Worm (Caenorhabditis elegans) whole organism, late embryonic: ENCODE data around the gene srg-58.

Experiments used
- F13H6.1 ChIP-seq: sonication (generic microtip); optimal IDR thresholded peaks from 2 replicates; lab custom pipeline; 2016; ENCODE audit warnings: missing genetic modification characterization, missing compliant biosample characterization
- K02D7.2 ChIP-seq: sonication (generic microtip); optimal IDR thresholded peaks from 2 replicates; lab custom pipeline; 2017; ENCODE audit warnings: mild to moderate bottlenecking, missing genetic modification characterization, missing compliant biosample characterization
- Y22D7AL.16 ChIP-seq: sonication (generic microtip); optimal IDR thresholded peaks from 2 replicates; lab custom pipeline; 2016; ENCODE audit warnings: missing genetic modification characterization, missing compliant biosample characterization
- ahr-1 ChIP-seq: sonication (generic microtip); optimal IDR thresholded peaks from 2 replicates; lab custom pipeline; 2016; ENCODE audit warnings: missing genetic modification characterization, missing compliant biosample characterization
- ama-1 ChIP-seq: fragments of 150-350 bp; optimal IDR thresholded peaks from 2 replicates; lab custom pipeline; 2014
- ceh-14 ChIP-seq: sonication (generic microtip); optimal IDR thresholded peaks from 2 replicates; lab custom pipeline; 2016; ENCODE audit warnings: missing genotype, missing genetic modification characterization, missing compliant biosample characterization
- ceh-18 ChIP-seq: sonication (generic microtip); optimal IDR thresholded peaks from 2 replicates; lab custom pipeline; 2016; ENCODE audit warnings: missing genetic modification characterization, missing compliant biosample characterization
- ceh-19 ChIP-seq: fragments of 200-800 bp; sonication (Bioruptor generic); optimal IDR thresholded peaks from 2 replicates; lab custom pipeline; 2018; ENCODE audit warnings: mild to moderate bottlenecking, missing genetic modification characterization, missing compliant biosample characterization
- ceh-2 ChIP-seq: sonication (generic microtip); optimal IDR thresholded peaks from 2 replicates; lab custom pipeline; 2016; ENCODE audit warnings: missing genotype, missing genetic modification characterization, missing compliant biosample characterization
- ceh-22 ChIP-seq: sonication (generic microtip); optimal IDR thresholded peaks from 2 replicates; lab custom pipeline; 2017; ENCODE audit warnings: missing biosample characterization, missing genetic modification characterization
- ceh-48 ChIP-seq: sonication (generic microtip); optimal IDR thresholded peaks from 2 replicates; lab custom pipeline; 2016; ENCODE audit warnings: missing genetic modification characterization, inconsistent platforms, missing compliant biosample characterization
- ceh-9 ChIP-seq: sonication (generic microtip); optimal IDR thresholded peaks from 2 replicates; lab custom pipeline; 2016; ENCODE audit warnings: mild to moderate bottlenecking, missing genetic modification characterization, inconsistent platforms, missing compliant biosample characterization
- dmd-4 ChIP-seq: sonication (generic microtip); optimal IDR thresholded peaks from 2 replicates; lab custom pipeline; 2016; ENCODE audit warnings: borderline replicate concordance, missing genetic modification characterization, missing compliant biosample characterization
- elt-2 ChIP-seq: sonication (generic microtip); optimal IDR thresholded peaks from 2 replicates; lab custom pipeline; 2016; ENCODE audit warnings: missing genetic modification reagents, missing genetic modification characterization, missing compliant biosample characterization
- elt-4 ChIP-seq: sonication (generic microtip); optimal IDR thresholded peaks from 2 replicates; lab custom pipeline; 2016; ENCODE audit warnings: missing genetic modification characterization, missing compliant biosample characterization
- gmeb-2 ChIP-seq: sonication (generic microtip); optimal IDR thresholded peaks from 2 replicates; lab custom pipeline; 2016; ENCODE audit warnings: missing genetic modification characterization, inconsistent platforms, missing compliant biosample characterization
- hlh-6 ChIP-seq: sonication (generic microtip); optimal IDR thresholded peaks from 2 replicates; lab custom pipeline; 2016; ENCODE audit warnings: missing genotype, missing genetic modification characterization, missing compliant biosample characterization
- hlh-8 ChIP-seq: sonication (generic microtip); optimal IDR thresholded peaks from 2 replicates; lab custom pipeline; 2016; ENCODE audit warnings: missing genotype, missing genetic modification characterization, missing compliant biosample characterization
- lim-6 ChIP-seq: sonication (generic microtip); optimal IDR thresholded peaks from 2 replicates; lab custom pipeline; 2016; ENCODE audit warnings: missing genetic modification characterization, missing compliant biosample characterization
- lin-11 ChIP-seq: fragments of 200-800 bp; sonication (Bioruptor generic); optimal IDR thresholded peaks from 2 replicates; lab custom pipeline; 2018; ENCODE audit warnings: mild to moderate bottlenecking, missing genetic modification characterization, missing compliant biosample characterization
- nfya-1 ChIP-seq: sonication (generic microtip); optimal IDR thresholded peaks from 2 replicates; lab custom pipeline; 2017; ENCODE audit warnings: missing genetic modification characterization, mild to moderate bottlenecking, missing compliant biosample characterization, antibody characterized with exemption, moderate library complexity
- nhr-232 ChIP-seq: sonication (generic microtip); optimal IDR thresholded peaks from 2 replicates; lab custom pipeline; 2016; ENCODE audit warnings: missing genetic modification characterization, missing compliant biosample characterization
- pax-1 ChIP-seq: fragments of 150-350 bp; optimal IDR thresholded peaks from 2 replicates; lab custom pipeline; 2014; ENCODE audit warnings: missing biosample characterization, missing genetic modification characterization
- pha-4 ChIP-seq: fragments of 150-350 bp; optimal IDR thresholded peaks from 2 replicates; lab custom pipeline; 2018; ENCODE audit warnings: missing biosample characterization, missing genetic modification reagents, missing genetic modification characterization
- pros-1 ChIP-seq: fragments of 150-350 bp; optimal IDR thresholded peaks from 2 replicates; lab custom pipeline; 2014; ENCODE audit warnings: missing biosample characterization, missing genetic modification reagents, missing genetic modification characterization
- ref-2 ChIP-seq: sonication (generic microtip); optimal IDR thresholded peaks from 2 replicates; lab custom pipeline; 2016; ENCODE audit warnings: missing genetic modification characterization, missing compliant biosample characterization
- rnt-1 ChIP-seq: sonication (generic microtip); optimal IDR thresholded peaks from 2 replicates; lab custom pipeline; 2016; ENCODE audit warnings: missing genetic modification characterization, missing compliant biosample characterization
- sox-2 ChIP-seq: fragments of 200-800 bp; sonication (Bioruptor generic); IDR thresholded peaks from 2 replicates; pipeline ENCODE4 v1.3.6; 2022; ENCODE audit warnings: missing genetic modification reagents, missing genetic modification characterization, missing compliant biosample characterization
- sox-4 ChIP-seq: sonication (generic microtip); optimal IDR thresholded peaks from 2 replicates; lab custom pipeline; 2017; ENCODE audit warnings: mild to moderate bottlenecking, missing genetic modification characterization, inconsistent platforms, missing compliant biosample characterization
- tbx-7 ChIP-seq: sonication (generic microtip); optimal IDR thresholded peaks from 2 replicates; lab custom pipeline; 2016; ENCODE audit warnings: missing genotype, missing genetic modification characterization, missing compliant biosample characterization
- ttx-3 ChIP-seq: sonication (generic microtip); optimal IDR thresholded peaks from 2 replicates; lab custom pipeline; 2016; ENCODE audit warnings: missing genetic modification reagents, missing genetic modification characterization, missing compliant biosample characterization
- unc-42 ChIP-seq: sonication (generic microtip); optimal IDR thresholded peaks from 2 replicates; lab custom pipeline; 2016; ENCODE audit warnings: missing genotype, missing genetic modification characterization, missing compliant biosample characterization
- zip-5 ChIP-seq: sonication (generic microtip); optimal IDR thresholded peaks from 2 replicates; lab custom pipeline; 2016; ENCODE audit warnings: missing genetic modification characterization, missing compliant biosample characterization

srg-58 gene

ce11 chrV:2759456-2759855 is at the start of gene srg-58:
TSS of gene srg-58 (minus strand) at chrV:2759556.
- no peak for TF ChIP-seq nhr-232 (tag; lab: Kevin White, UChicago)
- no peak for TF ChIP-seq K02D7.2 (tag; lab: Kevin White, UChicago)
- no peak for TF ChIP-seq ceh-48 (tag; lab: Kevin White, UChicago)
- TF ChIP-seq sox-4 (tag; lab: Kevin White, UChicago): no peak
- no peak for TF ChIP-seq sox-2

- TF ChIP-seq hlh-8 (no peak), pha-4 (tag; lab: Kevin White, UChicago) (no peak), lim-6 (tag; lab: Kevin White, UChicago) (no peak), ceh-22 (no peak)
These were observed 48.4 kb upstream of the srg-58 start, which contains the start of gene ketn-1 for ce11 chrV:2807760-2808159. TSS of gene ketn-1 (minus strand) at chrV:2807860.

ce11 chrV:2803258-2803657 is 43.9 kb upstream of the srg-58 start:
- TF ChIP-seq ceh-18: peak; percentile 62
- TF ChIP-seq ceh-19 (GFP tag; lab: Kevin White, UChicago): no peak
- TF ChIP-seq nfya-1 (tag; lab: Kevin White, UChicago): peak; percentile 66

ce11 chrV:2801955-2802354 is 42.6 kb upstream of the srg-58 start:
- no peak for TF ChIP-seq ceh-18
- no peak for TF ChIP-seq pha-4 (tag; lab: Kevin White, UChicago)
- TF ChIP-seq rnt-1 (tag; lab: Kevin White, UChicago): no peak
- no peak for TF ChIP-seq ttx-3
- TF ChIP-seq elt-2 (tag; lab: Kevin White, UChicago): no peak
- TF ChIP-seq pros-1 (tag; lab: Kevin White, UChicago): no peak
- TF ChIP-seq lin-11 (tag; lab: Kevin White, UChicago): no peak

- TF ChIP-seq K02D7.2 (tag; lab: Kevin White, UChicago) (no peak), zip-5 (tag; lab: Kevin White, UChicago) (no peak), hlh-6 (peak; percentile 7)
These were observed 41.3 kb upstream of the srg-58 start for ce11 chrV:2800676-2801075.

- no peak for TF ChIP-seq ref-2 (tag; lab: Kevin White, UChicago)
- no peak for TF ChIP-seq ceh-2
- TF ChIP-seq ceh-9 (tag; lab: Kevin White, UChicago): no peak
- TF ChIP-seq, all 69 proteins: peak for 0
These were observed 40.0 kb upstream of the srg-58 start for ce11 chrV:2799172-2799869.

- TF ChIP-seq elt-4 (tag; lab: Kevin White, UChicago): no peak
- no peak for TF ChIP-seq nhr-232 (tag; lab: Kevin White, UChicago)
These were observed 36.6 kb upstream of the srg-58 start, which contains the start of gene F54E2.2 for ce11 chrV:2795998-2796397. TSS of gene F54E2.2 (plus strand) at chrV:2796298.

ce11 chrV:2792958-2793357 is 33.6 kb upstream of the srg-58 start:
- TF ChIP-seq Y22D7AL.16 (tag; lab: Kevin White, UChicago): no peak
- TF ChIP-seq F13H6.1 (tag; lab: Kevin White, UChicago): no peak
- no peak for TF ChIP-seq ama-1 (lab: Kevin White, UChicago)
- no peak for TF ChIP-seq unc-42
- no peak for TF ChIP-seq ceh-22
- no peak for TF ChIP-seq lin-11 (tag; lab: Kevin White, UChicago)
- no peak for TF ChIP-seq ceh-2
- TF ChIP-seq gmeb-2: no peak
- TF ChIP-seq sox-4 (tag; lab: Kevin White, UChicago): no peak
- TF ChIP-seq rnt-1 (tag; lab: Kevin White, UChicago): no peak
- no peak for TF ChIP-seq pha-4 (tag; lab: Kevin White, UChicago)
- no peak for TF ChIP-seq tbx-7 (tag; lab: Kevin White, UChicago)
- no peak for TF ChIP-seq pax-1
- no peak for TF ChIP-seq elt-4 (tag; lab: Kevin White, UChicago)
- TF ChIP-seq ceh-14 (tag; lab: Kevin White, UChicago): no peak
- no peak for TF ChIP-seq dmd-4 (tag; lab: Kevin White, UChicago)
- no peak for TF ChIP-seq ceh-19 (GFP tag; lab: Kevin White, UChicago)
- no peak for TF ChIP-seq ahr-1
